Fruit fly (Drosophila melanogaster) S2 (cell line): ENCODE data around the gene vex.

Experiments used
- CG8478 ChIP-seq: fragments of >200 bp; optimal IDR thresholded peaks from 2 replicates; lab custom pipeline; 2018
- CTCF ChIP-seq, 2 experiments: fragments of >200 bp; optimal IDR thresholded peaks; 2 replicates each; lab custom pipeline; 2018

- TF ChIP-seq CG8478 (lab: Kevin White, UChicago) = no peak
- TF ChIP-seq CTCF (optimal IDR thresholded peaks at IDR 0.05; lab: Kevin White, UChicago) = no peak
Measured at dm6 chrX:10926245-10926644, 113.5 kb downstream of the vex start.
